Worm (Caenorhabditis elegans) whole organism, L1 larva: ENCODE measurements around the gene T22F3.8.
A peak's percentile ranks its signal among the peaks of the same experiment; 100 is the strongest.

ENCODE experiments used
- C04F5.9 ChIP-seq: sonication (generic microtip); optimal IDR thresholded peaks from 2 replicates; lab custom pipeline; 2016; ENCODE audit warnings: missing genetic modification characterization, missing compliant biosample characterization
- C16A3.4 ChIP-seq: fragments of 150-350 bp; optimal IDR thresholded peaks from 2 replicates; lab custom pipeline; 2014; ENCODE audit warnings: missing biosample characterization, missing genetic modification characterization
- C34B4.2 ChIP-seq: sonication (generic microtip); optimal IDR thresholded peaks from 2 replicates; lab custom pipeline; 2017; ENCODE audit warnings: mild to moderate bottlenecking, missing genetic modification characterization, missing compliant biosample characterization
- F16B12.6 ChIP-seq: fragments of 150-350 bp; optimal IDR thresholded peaks from 2 replicates; lab custom pipeline; 2014; ENCODE audit warnings: missing biosample characterization, missing genetic modification characterization
- Y116A8C.19 ChIP-seq: sonication (generic microtip); optimal IDR thresholded peaks from 2 replicates; lab custom pipeline; 2016; ENCODE audit warnings: missing compliant biosample characterization, missing genetic modification characterization, borderline replicate concordance
- aha-1 ChIP-seq: fragments of 150-350 bp; optimal IDR thresholded peaks from 2 replicates; lab custom pipeline; 2014; ENCODE audit warnings: missing biosample characterization, missing genetic modification characterization
- ama-1 ChIP-seq: fragments of 150-350 bp; optimal IDR thresholded peaks from 2 replicates; lab custom pipeline; 2014
- ceh-82 ChIP-seq, 3 experiments: fragments of 150-350 bp in 1 of 3; sonication (generic microtip) in 2 of 3; optimal IDR thresholded peaks; 2 replicates each; lab custom pipeline; 2014 to 2017; ENCODE audit warnings: missing biosample characterization in 3 of 3, missing genetic modification characterization in 3 of 3
- dpl-1 ChIP-seq, 3 experiments: fragments of 150-350 bp in 2 of 3; sonication (generic microtip) in 1 of 3; optimal IDR thresholded peaks; 2 replicates each; lab custom pipeline; 2014 to 2017; ENCODE audit warnings: missing biosample characterization in 3 of 3, missing genetic modification characterization in 3 of 3, missing genetic modification reagents in 3 of 3
- dsc-1 ChIP-seq: sonication (generic microtip); optimal IDR thresholded peaks from 2 replicates; lab custom pipeline; 2016; ENCODE audit warnings: mild to moderate bottlenecking, missing genetic modification characterization, missing compliant biosample characterization
- efl-1 ChIP-seq, 4 experiments: fragments of 150-350 bp; optimal IDR thresholded peaks in 3 of 4; peaks in 1 of 4; 1 replicate in 1 of 4; 2 replicates in 3 of 4; lab custom pipeline; 2014; ENCODE audit warnings: missing biosample characterization in 2 of 4, missing genetic modification characterization in 2 of 4, missing genetic modification reagents in 2 of 4
- egl-27 ChIP-seq, 2 experiments: fragments of 150-350 bp in 1 of 2; sonication (generic microtip); optimal IDR thresholded peaks; 3 replicates each; lab custom pipeline; 2017 to 2018; ENCODE audit warnings: missing biosample characterization in 2 of 2, missing genetic modification characterization in 2 of 2, missing genetic modification reagents in 2 of 2
- elt-2 ChIP-seq: sonication (generic microtip); optimal IDR thresholded peaks from 2 replicates; lab custom pipeline; 2016; ENCODE audit warnings: missing genetic modification characterization, mild to moderate bottlenecking, inconsistent platforms, missing compliant biosample characterization, missing genetic modification reagents
- ets-5 ChIP-seq: fragments of 200-800 bp; sonication (Bioruptor generic); IDR thresholded peaks from 2 replicates; pipeline ENCODE4 v1.3.6; 2022; ENCODE audit warnings: missing genetic modification characterization, missing compliant biosample characterization
- fkh-10 ChIP-seq: sonication (generic microtip); optimal IDR thresholded peaks from 2 replicates; lab custom pipeline; 2017; ENCODE audit warnings: missing biosample characterization, missing genetic modification reagents, missing genetic modification characterization
- fkh-4 ChIP-seq: sonication (generic microtip); optimal IDR thresholded peaks from 2 replicates; lab custom pipeline; 2016; ENCODE audit warnings: missing compliant biosample characterization, missing genetic modification characterization, borderline replicate concordance
- fkh-8 ChIP-seq: sonication (generic microtip); optimal IDR thresholded peaks from 2 replicates; lab custom pipeline; 2016; ENCODE audit warnings: mild to moderate bottlenecking, missing genetic modification characterization, missing compliant biosample characterization
- grh-1 ChIP-seq: fragments of 200-800 bp; sonication (Bioruptor generic); IDR thresholded peaks from 2 replicates; pipeline ENCODE4 v1.3.6; 2022; ENCODE audit warnings: missing genetic modification reagents, missing genetic modification characterization, missing compliant biosample characterization
- hlh-17 ChIP-seq: fragments of 200-800 bp; sonication (Bioruptor generic); optimal IDR thresholded peaks from 2 replicates; lab custom pipeline; 2018; ENCODE audit warnings: missing genetic modification characterization, mild to moderate bottlenecking, missing compliant biosample characterization, moderate library complexity, borderline replicate concordance
- hlh-4 ChIP-seq: sonication (generic microtip); optimal IDR thresholded peaks from 2 replicates; lab custom pipeline; 2016; ENCODE audit warnings: mild to moderate bottlenecking, missing genetic modification characterization, missing compliant biosample characterization
- irx-1 ChIP-seq: sonication (generic microtip); optimal IDR thresholded peaks from 2 replicates; lab custom pipeline; 2016; ENCODE audit warnings: missing genetic modification characterization, missing compliant biosample characterization
- isw-1 ChIP-seq: fragments of 200-800 bp; sonication (Bioruptor generic); IDR thresholded peaks from 2 replicates; pipeline ENCODE4 v1.3.6; 2022; ENCODE audit warnings: missing genetic modification characterization, missing compliant biosample characterization
- jun-1 ChIP-seq: fragments of 150-350 bp; optimal IDR thresholded peaks from 2 replicates; lab custom pipeline; 2014; ENCODE audit warnings: missing biosample characterization, missing genetic modification reagents, missing genetic modification characterization
- lin-13 ChIP-seq: fragments of 150-350 bp; optimal IDR thresholded peaks from 2 replicates; lab custom pipeline; 2014; ENCODE audit warnings: missing biosample characterization, missing genetic modification reagents, missing genetic modification characterization
- lsy-2 ChIP-seq, 2 experiments: fragments of 150-350 bp; optimal IDR thresholded peaks; 2 replicates each; lab custom pipeline; 2014; ENCODE audit warnings: missing biosample characterization in 2 of 2, missing genetic modification characterization in 2 of 2
- mdl-1 ChIP-seq, 2 experiments: fragments of 150-350 bp; optimal IDR thresholded peaks; 2 replicates each; lab custom pipeline; 2014 to 2017; ENCODE audit warnings: missing biosample characterization in 2 of 2, missing genetic modification characterization in 2 of 2, inconsistent platforms in 1 of 2
- mef-2 ChIP-seq: fragments of 150-350 bp; optimal IDR thresholded peaks from 2 replicates; lab custom pipeline; 2014; ENCODE audit warnings: missing biosample characterization, missing genetic modification characterization
- nhr-11 ChIP-seq: fragments of 150-350 bp; optimal IDR thresholded peaks from 2 replicates; lab custom pipeline; 2014; ENCODE audit warnings: missing biosample characterization, missing genetic modification characterization
- nhr-12 ChIP-seq: sonication (generic microtip); optimal IDR thresholded peaks from 2 replicates; lab custom pipeline; 2017; ENCODE audit warnings: missing biosample characterization, missing genetic modification characterization
- nhr-20 ChIP-seq: sonication (generic microtip); optimal IDR thresholded peaks from 2 replicates; lab custom pipeline; 2016; ENCODE audit warnings: mild to moderate bottlenecking, missing genetic modification characterization, missing compliant biosample characterization
- nhr-237 ChIP-seq: fragments of 150-350 bp; optimal IDR thresholded peaks from 2 replicates; lab custom pipeline; 2014; ENCODE audit warnings: missing biosample characterization, missing genetic modification characterization
- nhr-47 ChIP-seq: sonication (generic microtip); optimal IDR thresholded peaks from 2 replicates; lab custom pipeline; 2016; ENCODE audit warnings: mild to moderate bottlenecking, missing genetic modification characterization, moderate library complexity, missing compliant biosample characterization
- nhr-71 ChIP-seq: sonication (generic microtip); optimal IDR thresholded peaks from 2 replicates; lab custom pipeline; 2016; ENCODE audit warnings: mild to moderate bottlenecking, missing genetic modification characterization, moderate library complexity, missing compliant biosample characterization
- nhr-76 ChIP-seq: sonication (generic microtip); optimal IDR thresholded peaks from 2 replicates; lab custom pipeline; 2017; ENCODE audit warnings: missing biosample characterization, missing genetic modification characterization
- nhr-90 ChIP-seq: sonication (generic microtip); optimal IDR thresholded peaks from 2 replicates; lab custom pipeline; 2016; ENCODE audit warnings: mild to moderate bottlenecking, missing genetic modification characterization, missing compliant biosample characterization; ENCODE audit not compliant: poor library complexity
- pag-3 ChIP-seq: sonication (generic microtip); optimal IDR thresholded peaks from 2 replicates; lab custom pipeline; 2017; ENCODE audit warnings: missing genetic modification characterization, mild to moderate bottlenecking, missing compliant biosample characterization, antibody characterized with exemption, borderline replicate concordance; ENCODE audit not compliant: insufficient read depth
- pax-3 ChIP-seq: fragments of 200-800 bp; sonication (Bioruptor generic); optimal IDR thresholded peaks from 2 replicates; lab custom pipeline; 2018; ENCODE audit warnings: mild to moderate bottlenecking, missing genetic modification characterization, moderate library complexity, missing compliant biosample characterization
- skn-1 ChIP-seq: fragments of 150-350 bp; optimal IDR thresholded peaks from 2 replicates; lab custom pipeline; 2014; ENCODE audit warnings: missing biosample characterization, missing genetic modification characterization
- snpc-4 ChIP-seq: fragments of 150-350 bp; optimal IDR thresholded peaks from 2 replicates; lab custom pipeline; 2014; ENCODE audit warnings: missing biosample characterization, missing genetic modification characterization
- snu-23 ChIP-seq: sonication (generic microtip); optimal IDR thresholded peaks from 2 replicates; lab custom pipeline; 2016; ENCODE audit warnings: missing genetic modification characterization, missing compliant biosample characterization
- sox-4 ChIP-seq: sonication (generic microtip); optimal IDR thresholded peaks from 2 replicates; lab custom pipeline; 2016; ENCODE audit warnings: missing genetic modification characterization, missing compliant biosample characterization
- swsn-7 ChIP-seq: sonication (generic microtip); optimal IDR thresholded peaks from 2 replicates; lab custom pipeline; 2016; ENCODE audit warnings: missing genetic modification characterization, missing compliant biosample characterization
- tbx-2 ChIP-seq: sonication (generic microtip); optimal IDR thresholded peaks from 2 replicates; lab custom pipeline; 2016; ENCODE audit warnings: missing genetic modification characterization, missing compliant biosample characterization
- tlp-1 ChIP-seq: fragments of 150-350 bp; optimal IDR thresholded peaks from 2 replicates; lab custom pipeline; 2014; ENCODE audit warnings: missing biosample characterization, missing genetic modification characterization
- unc-130 ChIP-seq: fragments of 150-350 bp; optimal IDR thresholded peaks from 2 replicates; lab custom pipeline; 2017; ENCODE audit warnings: missing biosample characterization, missing genetic modification characterization, inconsistent platforms
- unc-86 ChIP-seq: sonication (generic microtip); optimal IDR thresholded peaks from 2 replicates; lab custom pipeline; 2016; ENCODE audit warnings: missing genetic modification characterization, missing compliant biosample characterization
- unc-98 ChIP-seq: fragments of 200-800 bp; sonication (Bioruptor generic); IDR thresholded peaks from 2 replicates; pipeline ENCODE4 v1.3.6; 2022; ENCODE audit warnings: missing genetic modification characterization, missing compliant biosample characterization
- zip-4 ChIP-seq: fragments of 200-800 bp; sonication (Bioruptor generic); optimal IDR thresholded peaks from 2 replicates; lab custom pipeline; 2018; ENCODE audit warnings: mild to moderate bottlenecking, missing genetic modification characterization, moderate library complexity, missing compliant biosample characterization

Gene T22F3.8

ce11 chrV:3592099-3592498 is 13.1 kb downstream of the T22F3.8 start, which contains the start of gene T22F3.12:
T22F3.12 (minus strand) TSS chrV:3592199.
- TF ChIP-seq nhr-11 (no peak), C16A3.4 (tag; lab: Kevin White, UChicago) (no peak), fkh-10 (GFP tag; lab: Kevin White, UChicago) (no peak), hlh-4 (no peak), dpl-1 (GFP tag; optimal IDR thresholded peaks at IDR 0.05; lab: Kevin White, UChicago) (no peak), sox-4 (tag; lab: Kevin White, UChicago) (no peak), nhr-71 (tag; lab: Kevin White, UChicago) (no peak), nhr-12 (no peak), swsn-7 (tag; lab: Kevin White, UChicago) (no peak)

ce11 chrV:3588223-3588622 is 17.0 kb downstream of the T22F3.8 start:
- TF ChIP-seq efl-1 (optimal IDR thresholded peaks at IDR 0.05; lab: Kevin White, UChicago) = no peak
- peak in 1 of 2 experiments; percentile 16 for TF ChIP-seq efl-1 (GFP tag; optimal IDR thresholded peaks at IDR 0.05 in 1 of 2; lab: Kevin White, UChicago)
- no peak for TF ChIP-seq swsn-7 (tag; lab: Kevin White, UChicago)
- TF ChIP-seq nhr-237 (tag; lab: Kevin White, UChicago) = no peak
- TF ChIP-seq aha-1 (tag; lab: Kevin White, UChicago) = no peak
- TF ChIP-seq jun-1 (tag; lab: Kevin White, UChicago) = no peak
- TF ChIP-seq F16B12.6 = no peak
- TF ChIP-seq lsy-2 (tag; optimal IDR thresholded peaks at IDR 0.05; lab: Kevin White, UChicago) = no peak

- TF ChIP-seq lin-13 = no peak
- TF ChIP-seq efl-1 (optimal IDR thresholded peaks at IDR 0.05; lab: Kevin White, UChicago) = peak in 1 of 2 experiments; percentile 34
- peak in 1 of 2 experiments; percentile 88 for TF ChIP-seq efl-1 (GFP tag; optimal IDR thresholded peaks at IDR 0.05 in 1 of 2; lab: Kevin White, UChicago)
- no peak for TF ChIP-seq ets-5 (GFP tag; lab: Robert Waterston, UW)
- no peak for TF ChIP-seq unc-86 (tag; lab: Kevin White, UChicago)
- no peak for TF ChIP-seq isw-1 (GFP tag; lab: Robert Waterston, UW)
- TF ChIP-seq tlp-1 (tag; lab: Kevin White, UChicago) = no peak
- peak; percentile 6 for TF ChIP-seq dsc-1 (tag; lab: Kevin White, UChicago)
- no peak for TF ChIP-seq pag-3 (tag; lab: Kevin White, UChicago)
- no peak for TF ChIP-seq C04F5.9 (tag; lab: Kevin White, UChicago)
- TF ChIP-seq fkh-8 (tag; lab: Kevin White, UChicago) = no peak
- no peak for TF ChIP-seq snpc-4 (tag; lab: Kevin White, UChicago)
- no peak for TF ChIP-seq nhr-11
- peak; percentile 21 for TF ChIP-seq snu-23
- TF ChIP-seq dpl-1 (GFP tag; optimal IDR thresholded peaks at IDR 0.05; lab: Kevin White, UChicago) = peak; percentile 10 to 16 (median 15)
- no peak for TF ChIP-seq pax-3 (tag; lab: Kevin White, UChicago)
- no peak for TF ChIP-seq fkh-4 (tag; lab: Kevin White, UChicago)
- TF ChIP-seq mef-2 = no peak
- TF ChIP-seq C34B4.2 (tag; lab: Kevin White, UChicago) = no peak
- TF ChIP-seq nhr-90 = no peak
- peak; percentile 29 for TF ChIP-seq nhr-20
- TF ChIP-seq aha-1 (tag; lab: Kevin White, UChicago) = no peak
- no peak for TF ChIP-seq ama-1 (lab: Kevin White, UChicago)
- no peak for TF ChIP-seq hlh-17
- no peak for TF ChIP-seq elt-2
- TF ChIP-seq nhr-47 (tag; lab: Kevin White, UChicago) = no peak
- peak; percentile 12 for TF ChIP-seq tbx-2 (tag; lab: Kevin White, UChicago)
- TF ChIP-seq nhr-71 (tag; lab: Kevin White, UChicago) = peak; percentile 48
- TF ChIP-seq irx-1 (tag; lab: Kevin White, UChicago) = no peak
- no peak for TF ChIP-seq egl-27 (tag; optimal IDR thresholded peaks at IDR 0.05; lab: Kevin White, UChicago)
- no peak for TF ChIP-seq skn-1
- no peak for TF ChIP-seq mdl-1 (tag; optimal IDR thresholded peaks at IDR 0.05; lab: Kevin White, UChicago)
- TF ChIP-seq grh-1 (GFP tag; lab: Robert Waterston, UW) = no peak
- no peak for TF ChIP-seq Y116A8C.19 (tag; lab: Kevin White, UChicago)
- no peak for TF ChIP-seq nhr-76 (tag; lab: Kevin White, UChicago)
- TF ChIP-seq unc-130 = peak; percentile 20
- TF ChIP-seq zip-4 (GFP tag; lab: Kevin White, UChicago) = peak; percentile 1
- peak in 2 of 3 experiments; percentile 14 to 21 for TF ChIP-seq ceh-82 (tag; optimal IDR thresholded peaks at IDR 0.05; lab: Kevin White, UChicago)
- TF ChIP-seq swsn-7 (tag; lab: Kevin White, UChicago) = peak; percentile 47
- TF ChIP-seq unc-98 = no peak
Observed at ce11 chrV:3587633-3588032, 17.6 kb downstream of the T22F3.8 start.
